Worm (Caenorhabditis elegans) whole organism, early embryonic: Measurements from ENCODE around the gene C54E10.11.

Experiments used
- B0310.2 ChIP-seq: sonication (generic microtip); optimal IDR thresholded peaks from 2 replicates; lab custom pipeline; 2016; ENCODE audit warnings: mild to moderate bottlenecking, missing genetic modification characterization, missing compliant biosample characterization
- F13C5.2 ChIP-seq: sonication (generic microtip); optimal IDR thresholded peaks from 2 replicates; lab custom pipeline; 2017; ENCODE audit warnings: mild to moderate bottlenecking, missing genetic modification characterization, inconsistent platforms, missing compliant biosample characterization
- ama-1 ChIP-seq: fragments of 150-350 bp; optimal IDR thresholded peaks from 2 replicates; lab custom pipeline; 2014
- ceh-13 ChIP-seq: fragments of 200-800 bp; sonication (Bioruptor generic); optimal IDR thresholded peaks from 2 replicates; lab custom pipeline; 2018; ENCODE audit warnings: mild to moderate bottlenecking, missing genetic modification characterization, missing compliant biosample characterization
- ets-7 ChIP-seq: sonication (generic microtip); optimal IDR thresholded peaks from 2 replicates; lab custom pipeline; 2016; ENCODE audit warnings: missing genotype, missing genetic modification characterization, missing compliant biosample characterization
- flt-1 ChIP-seq: fragments of 200-800 bp; sonication (Bioruptor generic); IDR thresholded peaks from 2 replicates; pipeline ENCODE4 v1.3.6; 2022; ENCODE audit warnings: missing genetic modification characterization, missing compliant biosample characterization
- hmbx-1 ChIP-seq: sonication (generic microtip); optimal IDR thresholded peaks from 2 replicates; lab custom pipeline; 2016; ENCODE audit warnings: mild to moderate bottlenecking, missing genetic modification characterization, missing compliant biosample characterization
- hmg-4 ChIP-seq: fragments of 200-800 bp; sonication (Bioruptor generic); optimal IDR thresholded peaks from 2 replicates; lab custom pipeline; 2018; ENCODE audit warnings: mild to moderate bottlenecking, missing genetic modification characterization, missing compliant biosample characterization
- hnd-1 ChIP-seq: sonication (generic microtip); optimal IDR thresholded peaks from 2 replicates; lab custom pipeline; 2016; ENCODE audit warnings: missing genetic modification characterization, missing compliant biosample characterization
- scrt-1 ChIP-seq: fragments of 200-800 bp; sonication (Bioruptor generic); IDR thresholded peaks from 2 replicates; pipeline ENCODE4 v1.3.6; 2022; ENCODE audit warnings: missing genetic modification characterization, missing compliant biosample characterization
- sea-1 ChIP-seq: fragments of 200-800 bp; sonication (Bioruptor generic); conservative IDR thresholded peaks from 2 replicates; pipeline ENCODE4 v1.3.6; 2022; ENCODE audit warnings: missing genetic modification characterization, missing compliant biosample characterization
- tbx-11 ChIP-seq: fragments of 200-800 bp; sonication (Bioruptor generic); IDR thresholded peaks from 2 replicates; pipeline ENCODE4 v1.3.6; 2022; ENCODE audit warnings: missing genetic modification characterization, missing compliant biosample characterization
- tbx-37 ChIP-seq: fragments of 200-800 bp; sonication (Bioruptor generic); conservative IDR thresholded peaks from 2 replicates; pipeline ENCODE4 v1.3.6; 2022; ENCODE audit warnings: missing genetic modification reagents, missing genetic modification characterization, missing compliant biosample characterization
- tra-4 ChIP-seq: sonication (generic microtip); optimal IDR thresholded peaks from 2 replicates; lab custom pipeline; 2017; ENCODE audit warnings: missing genetic modification characterization, missing compliant biosample characterization

DNA sequence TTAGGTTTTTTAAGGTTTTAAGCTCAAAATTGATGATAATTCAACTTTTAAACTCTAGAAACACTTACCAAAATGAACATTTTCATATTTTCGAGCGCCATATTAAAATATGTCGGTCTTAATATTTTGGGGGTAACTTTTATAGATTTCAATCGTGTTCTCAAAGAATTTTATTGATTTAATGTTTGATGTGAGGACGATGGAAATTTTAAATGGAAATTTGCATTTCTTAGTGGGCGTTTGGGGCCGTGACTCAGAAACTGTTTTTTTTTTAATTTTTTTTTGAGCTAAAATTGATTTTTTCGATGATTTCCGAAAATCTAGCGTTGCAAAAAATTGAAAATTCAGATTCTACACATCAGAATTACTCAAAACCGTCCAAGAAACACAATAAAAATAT lies 1.3 kb upstream of the C54E10.11 start, which contains the start of gene C54E10.10:
- TF ChIP-seq ets-7 (tag; lab: Kevin White, UChicago) (no peak), hnd-1 (tag; lab: Kevin White, UChicago) (no peak), tra-4 (no peak), sea-1 (GFP tag; lab: Robert Waterston, UW) (no peak), scrt-1 (GFP tag; lab: Robert Waterston, UW) (no peak), ama-1 (no peak), flt-1 (GFP tag; lab: Robert Waterston, UW) (no peak), B0310.2 (no peak), hmbx-1 (tag; lab: Kevin White, UChicago) (no peak), hmg-4 (GFP tag; lab: Kevin White, UChicago) (no peak), tbx-11 (GFP tag; lab: Robert Waterston, UW) (no peak), ceh-13 (no peak), tbx-37 (GFP tag; lab: Robert Waterston, UW) (no peak), F13C5.2 (tag; lab: Kevin White, UChicago) (no peak)
